Worm (Caenorhabditis elegans): ENCODE measurements around the gene Y49E10.4.

DNA sequence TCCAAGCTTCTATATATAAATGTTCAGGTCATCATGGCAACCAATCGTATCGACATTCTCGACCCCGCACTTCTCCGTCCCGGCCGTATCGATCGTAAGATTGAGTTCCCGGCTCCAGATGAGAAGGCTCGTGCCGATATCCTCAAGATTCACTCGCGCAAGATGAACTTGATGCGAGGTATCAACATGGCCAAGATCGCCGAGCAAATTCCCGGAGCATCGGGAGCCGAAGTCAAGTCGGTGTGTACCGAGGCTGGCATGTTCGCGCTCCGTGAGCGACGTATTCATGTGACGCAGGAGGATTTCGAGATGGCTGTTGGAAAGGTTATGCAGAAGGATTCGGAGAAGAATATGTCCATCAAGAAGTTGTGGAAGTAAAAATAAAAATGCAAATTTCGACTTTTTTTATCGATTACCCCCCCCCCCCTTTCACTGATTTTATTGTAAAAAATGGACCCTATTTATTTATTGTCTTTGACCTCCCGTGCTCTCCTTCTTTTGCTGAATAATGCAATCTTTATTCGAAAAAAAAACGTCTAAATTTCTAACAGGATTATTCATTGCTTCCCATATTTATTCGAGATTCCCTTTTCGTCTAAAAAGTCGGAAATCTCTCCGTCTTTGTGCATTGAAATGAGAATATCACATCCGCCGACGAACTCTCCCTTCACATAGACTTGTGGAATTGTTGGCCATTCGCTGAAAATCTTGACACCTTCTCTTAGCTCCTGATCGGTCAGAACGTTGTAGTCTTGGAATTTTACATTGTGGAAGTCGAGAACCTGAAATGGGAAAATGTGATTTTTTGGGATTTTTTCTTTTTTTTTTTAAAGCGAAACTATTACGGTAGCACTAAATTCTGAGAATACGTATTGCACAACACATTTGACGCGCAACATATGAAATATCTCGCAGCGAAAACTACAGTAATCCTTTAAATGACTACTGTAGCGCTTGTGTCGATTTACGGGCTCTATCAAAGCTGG lies 11.2 kb downstream of the Y49E10.4 start:
- TF ChIP-seq nhr-237 (tag; optimal IDR thresholded peaks at IDR 0.05) (no peak), fos-1 (tag; optimal IDR thresholded peaks at IDR 0.05) (no peak), lsy-2 (tag; optimal IDR thresholded peaks at IDR 0.05) (no peak), ztf-1 (GFP tag; conservative IDR thresholded peaks at IDR 0.05) (no peak), blmp-1 (tag; optimal IDR thresholded peaks at IDR 0.05; ENCODE audit: insufficient read depth) (no peak), lin-11 (tag; optimal IDR thresholded peaks at IDR 0.05) (no peak), nhr-21 (tag; optimal IDR thresholded peaks at IDR 0.05) (no peak), lin-39 (tag; optimal IDR thresholded peaks at IDR 0.05) (no peak), ztf-11 (tag; optimal IDR thresholded peaks at IDR 0.05) (no peak), elt-3 (tag; optimal IDR thresholded peaks at IDR 0.05) (no peak), ztf-4 (tag; optimal IDR thresholded peaks at IDR 0.05) (no peak), C34F6.9 (tag; optimal IDR thresholded peaks at IDR 0.05) (no peak)
